Fruit fly (Drosophila melanogaster) whole organism, prepupa: ENCODE results near the gene Nph.

Experiments used
- Blimp-1 ChIP-seq: fragments of 200-800 bp; sonication (Bioruptor generic); optimal IDR thresholded peaks from 3 replicates; lab custom pipeline; 2017; ENCODE audit warnings: missing biosample characterization, missing genetic modification characterization, mild to moderate bottlenecking, moderate library complexity, missing genetic modification reagents
- CG11294 ChIP-seq: fragments of 200-800 bp; sonication (Bioruptor generic); IDR thresholded peaks from 2 replicates; pipeline ENCODE4 v1.3.6; 2022; ENCODE audit warnings: missing biosample characterization, missing genetic modification characterization
- CG1621 ChIP-seq: fragments of 200-800 bp; sonication (Bioruptor generic); optimal IDR thresholded peaks from 3 replicates; lab custom pipeline; 2018; ENCODE audit warnings: missing biosample characterization, mild to moderate bottlenecking, missing genetic modification characterization
- CG6276 ChIP-seq: fragments of 200-800 bp; sonication (Bioruptor generic); optimal IDR thresholded peaks from 2 replicates; lab custom pipeline; 2017; ENCODE audit warnings: missing biosample characterization, mild to moderate bottlenecking, missing genetic modification characterization
- CG6854 ChIP-seq: fragments of 200-800 bp; sonication (Bioruptor generic); optimal IDR thresholded peaks from 2 replicates; lab custom pipeline; 2017; ENCODE audit warnings: missing biosample characterization, mild to moderate bottlenecking, missing genetic modification characterization
- Eip78C ChIP-seq: fragments of 200-800 bp; sonication (Bioruptor generic); peaks from one replicate; lab custom pipeline; 2016; ENCODE audit warnings: missing biosample characterization, missing genetic modification characterization
- Hr39 ChIP-seq: fragments of 200-800 bp; sonication (Bioruptor generic); optimal IDR thresholded peaks from 2 replicates; lab custom pipeline; 2016; ENCODE audit warnings: missing biosample characterization, missing genetic modification characterization
- fd59A ChIP-seq: fragments of 200-800 bp; sonication (Bioruptor generic); optimal IDR thresholded peaks from 2 replicates; lab custom pipeline; 2017; ENCODE audit warnings: missing biosample characterization, mild to moderate bottlenecking, missing genetic modification characterization, missing genetic modification reagents
- pdm3 ChIP-seq: fragments of 200-800 bp; sonication (Bioruptor generic); optimal IDR thresholded peaks from 3 replicates; lab custom pipeline; 2016; ENCODE audit warnings: missing biosample characterization, missing genetic modification characterization
- salr ChIP-seq, 2 experiments: fragments of 200-800 bp; sonication (Bioruptor generic); optimal IDR thresholded peaks; 3 replicates each; lab custom pipeline; 2016 to 2018; ENCODE audit warnings: missing biosample characterization in 2 of 2, missing genetic modification characterization in 2 of 2, mild to moderate bottlenecking in 1 of 2
- ss ChIP-seq, 2 experiments: fragments of 200-800 bp; sonication (Bioruptor generic); optimal IDR thresholded peaks; 2 replicates in 1 of 2; 3 replicates in 1 of 2; lab custom pipeline; 2017 to 2018; ENCODE audit warnings: mild to moderate bottlenecking in 2 of 2, missing biosample characterization in 2 of 2, missing genetic modification characterization in 2 of 2, moderate library complexity in 1 of 2

- TF ChIP-seq salr (GFP tag; optimal IDR thresholded peaks at IDR 0.05; lab: Kevin White, UChicago) (no peak), Hr39 (peak; percentile 31), fd59A (GFP tag; lab: Kevin White, UChicago) (peak; percentile 4), CG6276 (GFP tag; lab: Kevin White, UChicago) (no peak), Blimp-1 (GFP tag; lab: Kevin White, UChicago) (no peak), ss (GFP tag; optimal IDR thresholded peaks at IDR 0.05; lab: Kevin White, UChicago) (no peak), Eip78C (peak; percentile 69), pdm3 (GFP tag; lab: Kevin White, UChicago) (peak; percentile 14), CG1621 (no peak), CG6854 (GFP tag; lab: Kevin White, UChicago) (no peak), CG11294 (GFP tag; lab: Robert Waterston, UW) (no peak)
Measured at dm6 chr3R:29978595-29978994, 26.1 kb downstream of the Nph start.
